Fruit fly (Drosophila melanogaster): Measurements from ENCODE around the gene Gmd.

dm6 chr2L:4998571-4999191, 21.9 kb upstream of the Gmd start:
- TF ChIP-seq CG9876 (GFP tag; optimal IDR thresholded peaks at IDR 0.05) = no peak
- TF ChIP-seq toy (GFP tag; IDR thresholded peaks at IDR 0.05) = no peak
- no peak for TF ChIP-seq Hey (tag; optimal IDR thresholded peaks at IDR 0.05)
- TF ChIP-seq CG12071 (GFP tag; optimal IDR thresholded peaks at IDR 0.05) = no peak
- TF ChIP-seq tup (GFP tag; optimal IDR thresholded peaks at IDR 0.05) = no peak
- TF ChIP-seq ro (GFP tag; IDR thresholded peaks at IDR 0.05) = no peak
- TF ChIP-seq Mrtf (GFP tag; IDR thresholded peaks at IDR 0.05) = no peak

Measured in whole organism, embryonic.